Worm (Caenorhabditis elegans): Measurements from ENCODE around the gene clc-20.

- TF ChIP-seq hlh-6 (tag; optimal IDR thresholded peaks at IDR 0.05) (no peak), pha-4 (tag; optimal IDR thresholded peaks at IDR 0.05) (no peak), pqm-1 (tag; optimal IDR thresholded peaks at IDR 0.05) (no peak), T23F11.4 (GFP tag; optimal IDR thresholded peaks at IDR 0.05) (no peak), ceh-45 (GFP tag; IDR thresholded peaks at IDR 0.05) (no peak), unc-86 (tag; optimal IDR thresholded peaks at IDR 0.05) (no peak), lin-11 (tag; optimal IDR thresholded peaks at IDR 0.05) (no peak), ceh-30 (tag; optimal IDR thresholded peaks at IDR 0.05) (no peak), F13H6.1 (tag; optimal IDR thresholded peaks at IDR 0.05) (no peak), C08G9.2 (tag; optimal IDR thresholded peaks at IDR 0.05) (no peak), elt-2 (tag; optimal IDR thresholded peaks at IDR 0.05) (no peak), ceh-34 (tag; optimal IDR thresholded peaks at IDR 0.05) (no peak), ama-1 (optimal IDR thresholded peaks at IDR 0.05) (no peak), gmeb-2 (tag; optimal IDR thresholded peaks at IDR 0.05) (no peak)
These were observed 18.6 kb downstream of the clc-20 start, which contains the start of gene T24C4.10 for ce11 chrIII:891014-891413.
